Fruit fly (Drosophila melanogaster) Kc167 (cell line): ENCODE data around the gene Atpalpha.

Experiments
- Myc ChIP-seq: fragments of >200 bp; optimal IDR thresholded peaks from 2 replicates; lab custom pipeline; 2017; ENCODE audit warnings: missing external identifiers
- Sin3A ChIP-seq: fragments of >200 bp; optimal IDR thresholded peaks from 2 replicates; lab custom pipeline; 2018; ENCODE audit warnings: missing external identifiers
- h ChIP-seq: fragments of >200 bp; optimal IDR thresholded peaks from 3 replicates; lab custom pipeline; 2018; ENCODE audit warnings: missing external identifiers
- insv ChIP-seq: fragments of >200 bp; optimal IDR thresholded peaks from 3 replicates; lab custom pipeline; 2018; ENCODE audit warnings: missing external identifiers
- psq ChIP-seq: fragments of >200 bp; optimal IDR thresholded peaks from 2 replicates; lab custom pipeline; 2017; ENCODE audit warnings: missing external identifiers
- ttk ChIP-seq: sonication (Bioruptor generic); optimal IDR thresholded peaks from 2 replicates; lab custom pipeline; 2017; ENCODE audit warnings: missing external identifiers

dm6 chr3R:20914103-20914502, 34.4 kb upstream of the Atpalpha start, which contains the start of gene hdly:
- TF ChIP-seq Sin3A (lab: Kevin White, UChicago) (no peak), Myc (lab: Kevin White, UChicago) (no peak), ttk (lab: Kevin White, UChicago) (no peak), h (lab: Kevin White, UChicago) (no peak), psq (lab: Kevin White, UChicago) (no peak), insv (lab: Kevin White, UChicago) (no peak)
